Worm (Caenorhabditis elegans) whole organism, L1 larva: Measurements from ENCODE around the gene cct-7.

Experiments
- ama-1 ChIP-seq: fragments of 150-350 bp; optimal IDR thresholded peaks from 2 replicates; lab custom pipeline; 2014
- ceh-90 ChIP-seq: sonication (generic microtip); optimal IDR thresholded peaks from 2 replicates; lab custom pipeline; 2016; ENCODE audit warnings: missing genetic modification characterization, missing compliant biosample characterization
- efl-1 ChIP-seq, 4 experiments: fragments of 150-350 bp; optimal IDR thresholded peaks in 3 of 4; peaks in 1 of 4; 1 replicate in 1 of 4; 2 replicates in 3 of 4; lab custom pipeline; 2014; ENCODE audit warnings: missing biosample characterization in 2 of 4, missing genetic modification characterization in 2 of 4, missing genetic modification reagents in 2 of 4
- elt-3 ChIP-seq, 6 experiments: fragments of 150-350 bp in 1 of 6; sonication (generic microtip); optimal IDR thresholded peaks; 2 replicates each; lab custom pipeline; 2017 to 2018; ENCODE audit warnings: missing biosample characterization in 6 of 6, missing genetic modification characterization in 6 of 6, inconsistent platforms in 1 of 6
- lin-13 ChIP-seq: fragments of 150-350 bp; optimal IDR thresholded peaks from 2 replicates; lab custom pipeline; 2014; ENCODE audit warnings: missing biosample characterization, missing genetic modification reagents, missing genetic modification characterization
- lsy-2 ChIP-seq, 2 experiments: fragments of 150-350 bp; optimal IDR thresholded peaks; 2 replicates each; lab custom pipeline; 2014; ENCODE audit warnings: missing biosample characterization in 2 of 2, missing genetic modification characterization in 2 of 2
- mdl-1 ChIP-seq, 2 experiments: fragments of 150-350 bp; optimal IDR thresholded peaks; 2 replicates each; lab custom pipeline; 2014 to 2017; ENCODE audit warnings: missing biosample characterization in 2 of 2, missing genetic modification characterization in 2 of 2, inconsistent platforms in 1 of 2
- nhr-12 ChIP-seq: sonication (generic microtip); optimal IDR thresholded peaks from 2 replicates; lab custom pipeline; 2017; ENCODE audit warnings: missing biosample characterization, missing genetic modification characterization
- nhr-47 ChIP-seq: sonication (generic microtip); optimal IDR thresholded peaks from 2 replicates; lab custom pipeline; 2016; ENCODE audit warnings: mild to moderate bottlenecking, missing genetic modification characterization, moderate library complexity, missing compliant biosample characterization
- unc-62 ChIP-seq: fragments of 150-350 bp; optimal IDR thresholded peaks from 2 replicates; lab custom pipeline; 2014; ENCODE audit warnings: missing biosample characterization, missing genetic modification reagents, missing genetic modification characterization
- zip-4 ChIP-seq: fragments of 200-800 bp; sonication (Bioruptor generic); optimal IDR thresholded peaks from 2 replicates; lab custom pipeline; 2018; ENCODE audit warnings: mild to moderate bottlenecking, missing genetic modification characterization, moderate library complexity, missing compliant biosample characterization
- ztf-4 ChIP-seq: fragments of 150-350 bp; optimal IDR thresholded peaks from 2 replicates; lab custom pipeline; 2014; ENCODE audit warnings: missing biosample characterization, missing genetic modification characterization

DNA sequence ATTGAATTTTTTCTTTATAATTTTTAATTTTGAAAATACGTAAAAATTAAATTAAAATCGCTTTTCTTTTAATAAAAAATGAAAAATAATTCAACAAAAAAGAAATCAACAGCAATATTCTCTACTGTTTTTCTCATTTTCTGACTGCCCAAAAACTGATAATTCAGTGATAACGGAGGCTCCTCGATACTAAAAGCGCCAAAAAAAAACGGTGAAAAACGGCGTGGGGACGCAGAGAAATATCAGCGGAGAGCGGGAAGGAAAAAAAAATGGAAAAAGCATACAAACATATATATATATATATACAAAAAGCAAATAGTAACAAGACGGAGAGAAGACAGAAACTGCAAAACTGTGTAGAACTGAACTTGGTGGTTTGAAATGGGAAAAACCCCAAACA lies 11.1 kb downstream of the cct-7 start:
- no peak for TF ChIP-seq mdl-1 (tag; optimal IDR thresholded peaks at IDR 0.05; lab: Kevin White, UChicago)
- no peak for TF ChIP-seq nhr-12 (tag; lab: Kevin White, UChicago)
- no peak for TF ChIP-seq ama-1
- TF ChIP-seq zip-4 (GFP tag; lab: Kevin White, UChicago): no peak
- no peak for TF ChIP-seq unc-62 (GFP tag; lab: Kevin White, UChicago)
- no peak for TF ChIP-seq lin-13 (GFP tag; lab: Kevin White, UChicago)
- no peak for TF ChIP-seq elt-3 (tag; optimal IDR thresholded peaks at IDR 0.05; lab: Kevin White, UChicago)
- TF ChIP-seq efl-1 (optimal IDR thresholded peaks at IDR 0.05; lab: Kevin White, UChicago): no peak
- TF ChIP-seq efl-1 (GFP tag; optimal IDR thresholded peaks at IDR 0.05 in 1 of 2; lab: Kevin White, UChicago): no peak
- no peak for TF ChIP-seq ztf-4 (tag; lab: Kevin White, UChicago)
- no peak for TF ChIP-seq nhr-47 (tag; lab: Kevin White, UChicago)
- TF ChIP-seq ceh-90 (tag; lab: Kevin White, UChicago): no peak
- no peak for TF ChIP-seq lsy-2 (tag; optimal IDR thresholded peaks at IDR 0.05; lab: Kevin White, UChicago)
